Fruit fly (Drosophila melanogaster): ENCODE results near the gene Rat1.

The Rat1 gene

dm6 chr2L:6941731-6942130, 33.8 kb downstream of the Rat1 start:
- TF ChIP-seq Pif1A (GFP tag; optimal IDR thresholded peaks at IDR 0.05) (no peak), CG12605 (GFP tag; IDR thresholded peaks at IDR 0.05) (no peak), gl (tag; optimal IDR thresholded peaks at IDR 0.05) (no peak), CG17806 (tag; optimal IDR thresholded peaks at IDR 0.05) (no peak), CG32121 (GFP tag; IDR thresholded peaks at IDR 0.05) (no peak), CG34367 (tag; optimal IDR thresholded peaks at IDR 0.05) (no peak), CG9948 (tag; optimal IDR thresholded peaks at IDR 0.05) (no peak), CG14655 (GFP tag; optimal IDR thresholded peaks at IDR 0.05) (no peak), rn (GFP tag; IDR thresholded peaks at IDR 0.05) (no peak), fd96Ca (GFP tag; IDR thresholded peaks at IDR 0.05) (no peak), Ets98B (GFP tag; IDR thresholded peaks at IDR 0.05) (no peak), Pif1B (GFP tag; optimal IDR thresholded peaks at IDR 0.05) (no peak)

- no peak for TF ChIP-seq CG4496 (GFP tag; IDR thresholded peaks at IDR 0.05)
- no peak for TF ChIP-seq fd96Ca (GFP tag; IDR thresholded peaks at IDR 0.05)
- TF ChIP-seq Snoo (tag; optimal IDR thresholded peaks at IDR 0.05): no peak
- no peak for TF ChIP-seq CG15710 (tag; optimal IDR thresholded peaks at IDR 0.05)
- no peak for TF ChIP-seq gl (tag; optimal IDR thresholded peaks at IDR 0.05)
- no peak for TF ChIP-seq CG17806 (tag; optimal IDR thresholded peaks at IDR 0.05)
- no peak for TF ChIP-seq CG8301 (tag; optimal IDR thresholded peaks at IDR 0.05)
- TF ChIP-seq CG13204 (GFP tag; optimal IDR thresholded peaks at IDR 0.05): no peak
- no peak for TF ChIP-seq CG14655 (GFP tag; optimal IDR thresholded peaks at IDR 0.05)
- no peak for TF ChIP-seq CG34367 (tag; optimal IDR thresholded peaks at IDR 0.05)
- no peak for TF ChIP-seq EcR (GFP tag; optimal IDR thresholded peaks at IDR 0.05)
- TF ChIP-seq CG8159 (tag; optimal IDR thresholded peaks at IDR 0.05): no peak
These were observed 34.8 kb downstream of the Rat1 start, which contains the start of gene CG18304 for dm6 chr2L:6942714-6943113. CG18304 (minus strand) TSS chr2L:6942814.

- TF ChIP-seq Snoo (tag; optimal IDR thresholded peaks at IDR 0.05) (no peak), D1 (tag; optimal IDR thresholded peaks at IDR 0.05) (no peak), CG8301 (tag; optimal IDR thresholded peaks at IDR 0.05) (no peak), CG14655 (GFP tag; optimal IDR thresholded peaks at IDR 0.05) (no peak), Ets98B (GFP tag; IDR thresholded peaks at IDR 0.05) (no peak), Pif1B (GFP tag; optimal IDR thresholded peaks at IDR 0.05) (no peak), gl (tag; optimal IDR thresholded peaks at IDR 0.05) (no peak), CG17806 (tag; optimal IDR thresholded peaks at IDR 0.05) (no peak), CG15710 (tag; optimal IDR thresholded peaks at IDR 0.05) (no peak), CG34367 (tag; optimal IDR thresholded peaks at IDR 0.05) (no peak), CG13204 (GFP tag; optimal IDR thresholded peaks at IDR 0.05) (no peak), CG4496 (GFP tag; IDR thresholded peaks at IDR 0.05) (no peak), Pif1A (GFP tag; optimal IDR thresholded peaks at IDR 0.05) (no peak), EcR (GFP tag; optimal IDR thresholded peaks at IDR 0.05) (no peak)
These were observed 37.2 kb downstream of the Rat1 start, which contains the start of gene Fgop2 for dm6 chr2L:6945088-6945487. Fgop2 (minus strand) TSS chr2L:6945289.

- no peak for TF ChIP-seq CG17806 (tag; optimal IDR thresholded peaks at IDR 0.05)
- TF ChIP-seq CG15710 (tag; optimal IDR thresholded peaks at IDR 0.05): no peak
- no peak for TF ChIP-seq Ets98B (GFP tag; IDR thresholded peaks at IDR 0.05)
- peak; percentile 42; the same call in 1 of the 2 replicates for TF ChIP-seq CG12605 (GFP tag; IDR thresholded peaks at IDR 0.05)
- no peak for TF ChIP-seq CG13204 (GFP tag; optimal IDR thresholded peaks at IDR 0.05)
- TF ChIP-seq CG10348 (GFP tag; IDR thresholded peaks at IDR 0.05): no peak
- no peak for TF ChIP-seq rn (GFP tag; IDR thresholded peaks at IDR 0.05)
- no peak for TF ChIP-seq CG8301 (tag; optimal IDR thresholded peaks at IDR 0.05)
- no peak for TF ChIP-seq CG32121 (GFP tag; IDR thresholded peaks at IDR 0.05)
- no peak for TF ChIP-seq gl (tag; optimal IDR thresholded peaks at IDR 0.05)
- TF ChIP-seq fd96Ca (GFP tag; IDR thresholded peaks at IDR 0.05): no peak
- TF ChIP-seq CG4496 (GFP tag; IDR thresholded peaks at IDR 0.05): no peak
- TF ChIP-seq CG14655 (GFP tag; optimal IDR thresholded peaks at IDR 0.05): no peak
- TF ChIP-seq D1 (tag; optimal IDR thresholded peaks at IDR 0.05): no peak
- no peak for TF ChIP-seq CG9948 (tag; optimal IDR thresholded peaks at IDR 0.05)
- TF ChIP-seq CG34367 (tag; optimal IDR thresholded peaks at IDR 0.05): peak; percentile 8
- TF ChIP-seq Pif1A (GFP tag; optimal IDR thresholded peaks at IDR 0.05): no peak
- TF ChIP-seq Pif1B (GFP tag; optimal IDR thresholded peaks at IDR 0.05): no peak
- no peak for TF ChIP-seq Snoo (tag; optimal IDR thresholded peaks at IDR 0.05)
- no peak for TF ChIP-seq CG8159 (tag; optimal IDR thresholded peaks at IDR 0.05)
- peak; percentile 58 for TF ChIP-seq EcR (GFP tag; optimal IDR thresholded peaks at IDR 0.05)
These were observed 40.7 kb downstream of the Rat1 start, which contains the start of gene ihog for dm6 chr2L:6948540-6948942. ihog (minus strand) TSS chr2L:6948808.

- TF ChIP-seq Snoo (tag; optimal IDR thresholded peaks at IDR 0.05): peak; percentile 30
- peak; percentile 87 for TF ChIP-seq CG4496 (GFP tag; IDR thresholded peaks at IDR 0.05)
- TF ChIP-seq fd96Ca (GFP tag; IDR thresholded peaks at IDR 0.05): no peak
- peak; percentile 70 for TF ChIP-seq rn (GFP tag; IDR thresholded peaks at IDR 0.05)
- TF ChIP-seq D1 (tag; optimal IDR thresholded peaks at IDR 0.05): no peak
- TF ChIP-seq CG14655 (GFP tag; optimal IDR thresholded peaks at IDR 0.05): no peak
- TF ChIP-seq CG15710 (tag; optimal IDR thresholded peaks at IDR 0.05): peak; percentile 92
- TF ChIP-seq gl (tag; optimal IDR thresholded peaks at IDR 0.05): peak; percentile 25
- no peak for TF ChIP-seq CG13204 (GFP tag; optimal IDR thresholded peaks at IDR 0.05)
- peak; percentile 82 for TF ChIP-seq CG9948 (tag; optimal IDR thresholded peaks at IDR 0.05)
- no peak for TF ChIP-seq CG10348 (GFP tag; IDR thresholded peaks at IDR 0.05)
- TF ChIP-seq CG17806 (tag; optimal IDR thresholded peaks at IDR 0.05): peak; percentile 86
- peak; percentile 85 for TF ChIP-seq Ets98B (GFP tag; IDR thresholded peaks at IDR 0.05)
- peak; percentile 86 for TF ChIP-seq CG32121 (GFP tag; IDR thresholded peaks at IDR 0.05)
- no peak for TF ChIP-seq EcR (GFP tag; optimal IDR thresholded peaks at IDR 0.05)
- no peak for TF ChIP-seq CG8301 (tag; optimal IDR thresholded peaks at IDR 0.05)
- TF ChIP-seq CG34367 (tag; optimal IDR thresholded peaks at IDR 0.05): peak; percentile 48
- peak; percentile 82 for TF ChIP-seq CG8159 (tag; optimal IDR thresholded peaks at IDR 0.05)
These were observed 42.2 kb downstream of the Rat1 start, which contains the start of the genes Gas41 and SA1 for dm6 chr2L:6950096-6950495. Gas41 (minus strand) TSS chr2L:6950207. SA1 (plus strand) TSS chr2L:6950421.

- TF ChIP-seq CG32121 (GFP tag; IDR thresholded peaks at IDR 0.05) (peak; percentile 35; the same call in 1 of the 2 replicates), EcR (GFP tag; optimal IDR thresholded peaks at IDR 0.05) (no peak)
These were observed 48.8 kb downstream of the Rat1 start, which contains the start of the genes CG13775 and CG3430 for dm6 chr2L:6956725-6957124. CG13775 (minus strand) TSS chr2L:6956950. CG3430 (plus strand) TSS chr2L:6957008.
